Worm (Caenorhabditis elegans): ENCODE data around the gene parg-1.

parg-1 gene

DNA sequence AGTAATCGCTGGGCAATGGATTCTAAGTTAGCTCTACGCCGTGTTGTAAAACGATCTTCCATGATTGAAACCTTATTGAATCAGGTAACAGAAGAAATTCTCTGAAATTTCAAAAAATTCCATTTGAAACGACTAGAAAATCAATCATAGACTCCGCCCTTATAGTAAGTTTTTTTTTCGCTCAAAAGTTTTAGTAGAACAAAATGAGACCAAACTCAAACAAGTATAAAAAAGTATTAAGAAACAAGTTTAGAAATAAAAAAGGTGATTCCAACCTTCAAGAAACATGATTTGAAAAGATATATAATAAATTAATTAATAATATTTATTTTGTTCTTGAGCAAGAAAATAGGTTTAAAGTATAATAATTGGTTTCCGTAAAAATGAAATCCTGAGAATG, 32.0 kb downstream of the parg-1 start, which contains the start of gene C33D9.6:
Gene C33D9.6 (minus strand): TSS at position 101 of the 400 bp plus-strand sequence.
- TF ChIP-seq rpc-1 (optimal IDR thresholded peaks at IDR 0.05): no peak
- TF ChIP-seq rpc-1 (tag; optimal IDR thresholded peaks at IDR 0.05): no peak
- TF ChIP-seq F39B2.1 (GFP tag; IDR thresholded peaks at IDR 0.05): no peak
- TF ChIP-seq tbp1 (GFP tag; optimal IDR thresholded peaks at IDR 0.05): no peak
- TF ChIP-seq dpff-1 (tag; optimal IDR thresholded peaks at IDR 0.05): no peak
- no peak for TF ChIP-seq F22D6.2 (tag; optimal IDR thresholded peaks at IDR 0.05)
- TF ChIP-seq B0035.1 (tag; optimal IDR thresholded peaks at IDR 0.05): no peak
- no peak for TF ChIP-seq ztf-28 (GFP tag; IDR thresholded peaks at IDR 0.05)
- TF ChIP-seq nhr-179 (tag; optimal IDR thresholded peaks at IDR 0.05): no peak
- no peak for TF ChIP-seq ztf-26 (tag; optimal IDR thresholded peaks at IDR 0.05)
- no peak for TF ChIP-seq snpc-1.1 (tag; optimal IDR thresholded peaks at IDR 0.05; ENCODE audit: insufficient read depth)
- no peak for TF ChIP-seq sptf-2 (GFP tag; optimal IDR thresholded peaks at IDR 0.05)
- no peak for TF ChIP-seq attf-6 (GFP tag; IDR thresholded peaks at IDR 0.05)
- no peak for TF ChIP-seq chd-7 (tag; optimal IDR thresholded peaks at IDR 0.05)

DNA sequence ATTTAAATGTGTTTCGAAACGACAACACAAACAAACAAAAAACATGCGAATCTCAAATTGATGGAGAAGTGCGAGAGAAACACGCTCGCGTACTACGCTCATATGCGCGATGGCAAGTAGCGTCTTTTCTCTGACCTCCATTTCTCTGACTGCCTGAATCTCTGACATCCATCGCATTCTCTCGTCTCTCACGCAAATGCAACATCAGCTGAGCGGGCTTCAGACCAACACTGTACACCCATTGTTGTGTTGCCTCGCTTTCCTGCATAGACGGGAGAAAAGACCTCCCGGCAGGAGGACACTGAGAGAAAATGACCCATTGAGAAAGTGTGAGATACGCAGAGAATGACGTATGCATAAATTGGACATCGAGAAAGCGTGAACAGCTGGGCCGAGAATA, 36.1 kb downstream of the parg-1 start:
- TF ChIP-seq lin-40 (tag; optimal IDR thresholded peaks at IDR 0.05): peak; percentile 35
- peak; percentile 82 for TF ChIP-seq attf-5 (GFP tag; optimal IDR thresholded peaks at IDR 0.05)
- 0 out of 2 replicates have a peak, but pooled peaks have one; percentile 23 for TF ChIP-seq lag-1 (GFP tag; IDR thresholded peaks at IDR 0.05)
- TF ChIP-seq madf-10 (tag; optimal IDR thresholded peaks at IDR 0.05): peak; percentile 34
- TF ChIP-seq hmg-1.2 (GFP tag; IDR thresholded peaks at IDR 0.05): peak; percentile 77
- no peak for TF ChIP-seq nfya-1 (tag; optimal IDR thresholded peaks at IDR 0.05; ENCODE audit: borderline replicate concordance, insufficient read depth)
- TF ChIP-seq unc-62 (GFP tag; optimal IDR thresholded peaks at IDR 0.05): peak; percentile 19
- peak; percentile 42 for TF ChIP-seq ztf-18 (tag; optimal IDR thresholded peaks at IDR 0.05)
- TF ChIP-seq ets-4 (GFP tag; optimal IDR thresholded peaks at IDR 0.05): peak; percentile 18
- TF ChIP-seq nhr-120 (GFP tag; IDR thresholded peaks at IDR 0.05): no peak
- no peak for TF ChIP-seq attf-6 (GFP tag; IDR thresholded peaks at IDR 0.05)
- TF ChIP-seq cebp-1 (GFP tag; IDR thresholded peaks at IDR 0.05): peak; percentile 41; the same call in 1 of the 2 replicates
- no peak for TF ChIP-seq cebp-1 (tag; optimal IDR thresholded peaks at IDR 0.05)
- 0 out of 2 replicates have a peak, but pooled peaks have one; percentile 21 for TF ChIP-seq let-526 (GFP tag; IDR thresholded peaks at IDR 0.05)
- TF ChIP-seq K12H6.12 (tag; optimal IDR thresholded peaks at IDR 0.05): peak; percentile 57
- peak; percentile 82 for TF ChIP-seq nhr-80 (tag; optimal IDR thresholded peaks at IDR 0.05)

DNA sequence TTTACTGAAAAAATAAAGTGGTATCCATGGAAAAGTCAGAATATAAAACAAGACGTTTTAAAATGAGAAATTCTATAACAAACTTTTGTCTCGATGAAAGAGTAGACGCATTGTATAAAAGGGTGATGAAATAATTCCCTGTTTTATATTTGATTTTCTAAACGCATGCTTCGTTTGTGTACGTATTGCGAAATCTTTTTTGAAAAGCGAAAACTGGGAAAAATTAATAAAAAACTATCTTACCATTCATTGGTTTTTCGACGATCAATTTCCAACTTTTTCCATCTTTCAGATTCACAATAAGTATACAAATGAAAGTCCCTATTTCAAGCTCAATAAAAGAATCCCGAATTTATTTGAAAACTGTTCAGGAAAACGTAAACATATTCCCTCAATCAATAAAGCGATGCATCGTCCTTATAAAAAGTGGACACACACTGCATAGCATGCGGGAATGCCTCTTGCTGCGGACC, 38.8 kb downstream of the parg-1 start, which contains the start of gene C33D9.13:
Gene C33D9.13 (minus strand): TSS at position 423 of the 473 bp plus-strand sequence.
- TF ChIP-seq hlh-12 (tag; optimal IDR thresholded peaks at IDR 0.05): no peak
- TF ChIP-seq D2030.7 (GFP tag; IDR thresholded peaks at IDR 0.05): no peak
- TF ChIP-seq cebp-1 (GFP tag; IDR thresholded peaks at IDR 0.05): peak; percentile 92
- TF ChIP-seq cebp-1 (tag; optimal IDR thresholded peaks at IDR 0.05): peak; percentile 98
- TF ChIP-seq ztf-28 (GFP tag; IDR thresholded peaks at IDR 0.05): no peak

DNA sequence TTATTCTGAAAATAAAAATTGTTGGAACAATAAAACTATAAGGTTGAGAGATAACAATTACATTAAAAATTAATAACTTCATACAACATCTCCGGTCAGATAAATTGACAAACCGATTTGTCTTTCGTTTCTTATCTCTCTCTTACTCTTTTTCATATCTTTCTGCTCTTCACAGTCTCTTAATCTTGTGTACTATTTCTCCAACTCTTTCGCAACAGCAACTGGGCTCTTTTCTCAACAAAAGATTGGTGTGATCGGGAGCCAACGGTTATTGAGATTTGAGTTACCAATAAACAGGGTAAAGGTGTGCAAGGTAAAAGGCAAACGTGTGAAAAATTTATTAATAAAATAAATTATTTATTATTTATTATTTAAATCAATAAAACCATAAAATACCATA, 40.6 kb downstream of the parg-1 start, which contains the start of gene C33D9.8:
Gene C33D9.8 (minus strand): TSS at position 99 of the 400 bp plus-strand sequence.
- TF ChIP-seq cebp-1 (GFP tag; IDR thresholded peaks at IDR 0.05) (0 out of 2 replicates have a peak, but pooled peaks have one; percentile 59), cebp-1 (tag; optimal IDR thresholded peaks at IDR 0.05) (peak; percentile 87), Y56A3A.18 (GFP tag; IDR thresholded peaks at IDR 0.05) (no peak), T26A5.8 (tag; optimal IDR thresholded peaks at IDR 0.05) (no peak), hmg-1.2 (GFP tag; IDR thresholded peaks at IDR 0.05) (peak; percentile 74; the same call in 1 of the 2 replicates)

Measured in whole organism, young adult.